Fruit fly (Drosophila melanogaster) ovary, adult (tissue): ENCODE data around the gene CG16743.
A peak's percentile ranks its signal among the peaks of the same experiment; 100 is the strongest.

ENCODE experiments used
- CG17801 ChIP-seq: fragments of 200-800 bp; optimal IDR thresholded peaks from 2 replicates; lab custom pipeline; 2019; ENCODE audit warnings: missing biosample characterization, mild to moderate bottlenecking, missing genetic modification characterization, moderate library complexity; ENCODE audit not compliant: partially characterized antibody

The CG16743 gene

DNA sequence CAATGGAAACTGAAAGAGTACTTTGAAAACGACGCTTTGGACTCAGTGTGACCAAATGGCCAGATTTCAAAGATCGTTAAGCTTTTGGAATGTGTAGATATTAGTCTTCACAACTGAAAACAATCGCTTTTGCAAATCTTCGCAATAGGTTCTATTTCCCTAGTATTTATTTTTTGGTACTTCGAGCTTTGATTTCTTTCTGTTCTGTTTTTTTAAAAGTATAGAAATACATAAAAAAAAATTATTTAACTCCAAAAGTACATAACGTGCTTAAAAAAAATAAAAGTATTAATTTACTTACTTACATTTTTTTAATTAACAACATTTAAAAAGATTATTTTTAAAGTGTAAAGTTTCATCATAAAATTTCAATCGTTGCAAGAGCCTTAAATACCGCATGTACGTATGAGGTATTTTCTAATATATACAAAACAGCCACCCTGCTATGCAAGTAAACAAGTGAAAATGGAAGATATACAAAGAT is 15.3 kb downstream of the CG16743 start, which contains the start of the genes piwi and CG12253:
Gene piwi (minus strand): TSS at position 51 of the 484 bp plus-strand sequence.
Gene CG12253 (plus strand): TSS at position 437 of the 484 bp plus-strand sequence.
- peak; percentile 6 for TF ChIP-seq CG17801

DNA sequence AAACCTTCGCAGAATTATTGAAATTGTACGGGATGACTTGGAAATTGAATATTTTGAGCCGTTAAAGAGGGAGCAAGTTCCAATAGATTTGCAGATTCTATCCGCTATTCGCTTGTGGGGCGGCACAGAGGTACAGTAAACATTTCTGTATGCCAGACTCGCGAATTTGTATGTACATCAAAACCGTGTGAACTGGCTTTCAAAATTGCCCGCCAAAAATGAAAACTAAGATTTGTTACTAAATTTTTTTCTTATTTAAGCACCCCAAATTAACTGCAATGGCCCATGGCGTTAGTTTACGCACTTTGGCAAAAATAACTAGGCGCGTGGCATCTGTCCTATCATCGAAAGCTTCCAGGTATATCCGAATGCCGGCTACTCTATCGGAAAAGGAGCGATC is 15.9 kb downstream of the CG16743 start:
- TF ChIP-seq CG17801, result no peak

DNA sequence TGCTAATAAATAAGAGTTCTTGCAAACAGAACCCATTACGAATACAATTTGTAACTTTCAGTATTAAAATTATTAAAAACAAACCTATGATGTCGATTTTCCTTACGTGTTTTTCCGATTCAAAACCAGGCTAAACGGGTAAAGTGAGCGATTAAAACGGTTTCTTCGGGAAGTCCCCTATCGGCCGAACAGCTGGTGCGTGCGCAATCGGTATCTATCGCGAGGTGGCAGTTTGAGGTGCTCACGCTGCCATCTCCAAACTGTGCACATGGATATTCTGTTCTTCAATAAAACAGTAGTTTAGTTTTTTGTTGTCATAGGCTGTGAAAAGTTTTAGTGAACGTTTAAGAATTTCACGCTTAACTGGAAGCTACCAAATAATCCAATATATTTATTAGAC is 17.1 kb downstream of the CG16743 start, which contains the start of gene TTLL4A:
Gene TTLL4A (plus strand): TSS at position 240 of the 400 bp plus-strand sequence.
- TF ChIP-seq CG17801, result peak; percentile 38

DNA sequence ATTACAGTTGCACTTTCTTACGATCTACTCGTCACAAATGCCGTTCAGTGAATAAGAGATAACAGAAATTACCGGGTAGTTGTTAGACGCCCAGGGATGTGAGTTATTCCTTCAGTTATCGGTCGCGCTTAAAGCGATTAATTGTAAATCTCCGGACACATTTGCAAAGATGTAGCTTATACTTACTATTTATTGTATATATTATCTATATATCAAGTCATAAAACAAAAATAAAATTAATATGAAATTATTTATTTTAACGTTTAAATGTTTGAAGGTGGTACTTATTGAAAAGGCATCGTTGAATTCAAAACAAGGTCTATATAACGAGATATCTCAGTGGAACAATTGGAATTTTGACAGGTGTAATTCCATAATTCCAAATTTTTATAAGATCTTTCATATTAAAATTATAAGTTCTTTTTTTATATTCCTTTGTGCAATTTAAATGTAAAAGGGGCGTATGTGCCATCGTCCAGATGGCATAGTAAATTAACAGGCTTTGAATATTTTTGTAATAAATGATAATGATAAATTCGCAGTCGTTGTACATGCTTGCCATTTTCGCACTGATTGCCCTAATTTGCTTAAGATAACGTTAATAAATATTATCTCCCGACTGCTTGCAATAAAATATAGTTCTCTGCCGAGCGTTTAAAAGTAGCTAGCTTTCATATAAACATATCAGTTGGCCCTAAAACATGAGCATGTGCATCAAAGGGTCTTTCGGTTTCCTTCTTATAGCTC is 29.5 kb downstream of the CG16743 start, which contains the start of the genes aub and lectin-33A:
Gene aub (minus strand): TSS at position 101 of the 747 bp plus-strand sequence.
Gene lectin-33A (plus strand): TSS at position 697 of the 747 bp plus-strand sequence.
- no peak for TF ChIP-seq CG17801

DNA sequence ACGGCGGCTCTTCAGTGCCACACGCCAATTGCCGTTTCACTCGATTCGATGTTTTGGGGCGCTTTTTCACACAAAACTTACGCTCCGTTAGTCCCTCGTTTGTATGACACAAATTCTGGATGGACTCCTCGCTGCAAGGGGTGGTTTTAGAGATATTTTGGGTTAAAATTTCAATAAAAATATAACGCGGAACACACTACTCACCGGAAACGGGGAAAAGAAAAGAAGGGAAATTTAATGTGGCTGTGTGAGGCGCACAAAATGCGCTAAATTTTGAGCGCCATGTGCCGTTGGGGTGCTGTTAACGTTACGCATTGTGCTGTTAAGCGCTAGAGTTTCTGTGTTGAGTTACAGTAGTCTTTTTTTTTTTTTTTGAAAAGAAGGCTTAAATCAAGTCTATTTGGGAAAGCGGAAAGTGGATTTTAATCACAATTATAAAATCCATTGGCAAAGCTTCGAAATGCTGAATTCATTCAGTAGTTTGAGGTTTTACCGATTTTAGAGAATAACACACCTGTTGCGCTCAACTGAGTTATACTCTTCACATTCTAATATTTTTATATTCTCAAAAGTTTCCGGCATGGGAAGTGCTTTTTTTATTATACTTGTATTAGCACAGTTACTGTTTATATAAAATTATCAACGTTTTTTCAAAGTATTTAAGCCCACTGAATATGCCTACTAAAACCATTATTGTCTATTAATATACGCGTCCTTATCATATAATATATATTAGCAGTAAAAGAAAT is 32.0 kb downstream of the CG16743 start, which contains the start of gene RpL9:
Gene RpL9 (minus strand): TSS at position 265 of the 749 bp plus-strand sequence.
- TF ChIP-seq CG17801, result peak; percentile 84

DNA sequence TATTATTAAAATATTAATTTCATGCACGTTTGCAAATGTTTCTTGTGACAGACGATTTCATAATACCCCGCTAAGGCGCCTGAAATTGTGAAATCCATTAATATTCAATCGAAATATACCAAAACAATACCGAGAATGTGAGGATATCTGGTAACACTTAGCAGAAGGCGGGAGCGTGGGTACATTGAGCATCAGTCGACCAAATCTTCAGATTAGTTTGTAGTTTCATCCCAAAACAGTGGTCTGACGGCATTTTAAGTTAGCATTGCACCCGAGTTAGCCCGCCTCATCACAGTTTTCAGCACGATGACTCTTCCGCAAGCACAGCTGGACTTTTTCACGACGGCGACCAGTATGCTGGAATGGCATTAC is 32.6 kb downstream of the CG16743 start, which contains the start of gene Nup154:
Gene Nup154 (plus strand): TSS at position 147 of the 372 bp plus-strand sequence.
- TF ChIP-seq CG17801, result no peak

DNA sequence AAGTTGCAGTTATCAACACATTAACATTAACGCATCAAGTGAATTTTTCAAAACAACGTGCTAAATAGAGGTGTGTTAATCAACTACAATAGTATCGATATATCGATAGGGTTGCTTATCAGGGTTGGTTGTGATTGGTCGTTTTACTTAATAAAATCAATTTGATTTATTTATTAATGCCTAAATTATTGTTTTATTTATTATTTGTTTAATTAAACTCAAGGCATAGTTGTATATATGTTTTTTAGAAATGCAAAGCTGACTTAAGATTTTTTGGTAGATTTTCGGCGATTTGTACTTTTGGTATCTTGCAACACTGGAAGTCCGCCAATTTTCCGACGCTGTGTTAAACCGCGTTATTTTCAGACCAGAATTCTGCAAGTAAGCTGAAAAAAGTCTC is 38.9 kb downstream of the CG16743 start, which contains the start of the genes Art8 and dUTPase:
Gene Art8 (minus strand): TSS at position 88 of the 400 bp plus-strand sequence.
Gene dUTPase (plus strand): TSS at position 314 of the 400 bp plus-strand sequence.
- peak; percentile 69 for TF ChIP-seq CG17801

DNA sequence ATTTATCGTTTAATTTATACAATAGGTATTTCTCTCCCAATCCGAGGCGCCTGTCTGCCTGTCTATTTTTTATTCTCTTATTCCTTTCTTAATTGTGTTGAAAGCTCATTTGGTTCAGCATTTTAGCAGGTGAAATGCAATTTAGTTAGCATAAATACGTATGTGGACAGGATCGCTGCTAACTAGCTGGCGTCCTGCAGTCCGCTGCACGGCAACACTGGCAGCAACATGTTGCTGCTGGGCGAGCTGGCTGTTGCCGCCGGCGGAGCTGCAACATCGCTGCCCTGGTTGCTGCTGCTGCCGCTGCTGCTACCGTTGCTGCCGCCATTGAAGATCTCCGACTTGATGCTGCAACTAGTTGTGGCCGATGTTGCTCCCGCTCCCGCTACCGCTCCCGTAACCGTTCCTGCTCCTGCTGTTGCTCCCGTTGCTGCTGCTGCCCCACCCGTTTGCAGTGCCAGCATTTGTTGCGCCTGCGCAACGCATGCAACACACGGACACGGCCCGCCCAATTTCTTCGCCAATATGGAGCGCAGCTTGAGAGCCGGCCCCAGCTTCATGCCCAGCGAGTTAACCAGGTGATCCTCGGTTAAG is 42.0 kb downstream of the CG16743 start:
- no peak for TF ChIP-seq CG17801

DNA sequence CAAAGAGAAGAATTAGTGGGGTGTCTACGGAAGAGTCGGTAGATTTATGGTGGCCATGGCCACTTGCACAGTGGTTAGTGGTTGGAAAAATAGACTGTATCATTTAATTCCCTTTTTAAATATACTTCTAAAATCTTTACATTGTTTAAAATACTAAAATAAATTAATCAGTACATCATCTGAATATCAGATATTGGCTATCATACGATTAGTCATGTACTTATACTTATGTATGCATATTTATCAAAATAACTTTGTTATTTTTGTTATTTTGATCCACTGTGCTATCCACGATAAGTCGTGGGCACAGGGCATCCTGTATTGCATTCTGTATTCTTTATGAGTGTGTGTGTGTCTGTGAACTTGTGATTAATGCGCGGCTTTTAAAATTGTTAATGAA is 42.6 kb downstream of the CG16743 start:
- TF ChIP-seq CG17801, result no peak

DNA sequence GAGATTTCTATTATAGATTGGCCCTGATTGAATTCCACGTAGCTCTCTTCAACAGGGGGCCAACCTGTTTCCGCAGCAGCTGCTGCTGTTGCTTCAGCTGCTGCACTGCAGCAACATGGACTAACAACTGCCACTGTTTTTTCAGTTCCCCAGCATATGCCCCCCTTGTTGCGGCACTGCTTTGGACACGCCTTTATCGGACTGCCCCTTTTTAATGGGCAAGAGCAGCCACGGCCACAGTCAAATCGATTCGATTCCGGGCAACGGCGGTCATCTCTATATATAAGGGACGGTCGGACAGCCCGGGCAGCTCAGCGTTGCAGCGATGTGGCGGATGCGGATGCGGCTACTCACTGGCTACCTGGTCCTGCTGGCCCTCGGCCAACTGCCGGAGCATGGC is 43.2 kb downstream of the CG16743 start, which contains the start of gene Acp32CD:
Gene Acp32CD (plus strand): TSS at position 301 of the 400 bp plus-strand sequence.
- TF ChIP-seq CG17801, result no peak

DNA sequence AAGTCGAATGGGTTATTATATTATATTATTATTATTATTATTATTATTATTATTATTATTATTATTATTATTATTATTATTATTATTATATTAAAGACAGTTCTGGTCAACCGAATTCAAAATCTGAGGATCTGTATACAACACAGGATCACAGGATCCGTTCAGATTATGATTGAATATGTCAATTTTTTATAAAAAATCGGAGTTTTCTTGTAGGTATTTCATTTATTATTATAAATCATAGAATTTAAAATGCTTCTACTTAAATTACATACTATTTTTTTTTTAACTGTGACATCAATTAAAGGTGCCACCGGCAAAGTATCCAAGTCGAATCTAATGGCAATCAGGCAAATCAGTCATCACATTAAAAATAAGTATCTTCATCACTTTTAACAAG is 44.6 kb downstream of the CG16743 start, which contains the start of gene CG14913:
Gene CG14913 (plus strand): TSS at position 301 of the 400 bp plus-strand sequence.
- no peak for TF ChIP-seq CG17801

DNA sequence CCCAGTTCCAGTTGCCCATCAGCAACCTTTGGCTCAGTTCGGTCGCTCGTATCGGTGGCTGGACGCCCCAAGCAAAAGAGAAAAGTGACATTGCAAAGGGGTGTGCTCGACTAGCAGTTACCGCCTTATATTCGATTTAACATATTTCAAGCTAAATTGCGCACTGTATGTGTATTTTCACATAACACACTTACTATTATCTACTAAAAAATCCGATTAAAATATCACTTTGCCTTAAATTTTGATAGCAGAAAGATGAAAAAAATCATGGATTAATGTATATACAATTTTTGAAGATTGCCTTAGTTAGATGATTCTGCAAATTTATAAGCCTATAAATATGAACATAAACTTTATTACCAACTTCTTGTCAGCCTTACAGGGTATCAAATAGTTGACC is 49.5 kb downstream of the CG16743 start:
- TF ChIP-seq CG17801, result no peak

DNA sequence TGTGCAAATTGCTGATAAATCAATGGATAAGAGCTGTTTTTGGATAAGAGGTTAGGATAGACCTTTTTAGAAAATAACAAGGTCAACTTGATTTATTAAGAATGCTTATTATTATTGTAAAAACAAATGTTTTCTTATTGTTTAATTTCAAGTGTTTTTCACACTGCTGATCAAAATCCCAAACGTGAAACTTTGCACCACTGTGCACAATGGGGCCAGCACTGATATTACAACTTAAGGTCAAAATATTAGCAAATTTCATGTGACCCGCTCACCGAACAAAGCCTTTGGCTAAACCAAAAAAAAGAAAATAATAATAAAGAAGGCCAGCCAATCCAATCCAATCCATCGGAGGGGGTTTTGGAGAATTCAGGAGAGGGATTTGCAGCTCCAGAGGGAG is 50.7 kb downstream of the CG16743 start:
- TF ChIP-seq CG17801, result no peak
